Fruit fly (Drosophila melanogaster) whole organism, embryonic: ENCODE results near the gene Sf3b3.

Experiments used
- Abd-B ChIP-seq: fragments of 200-800 bp; sonication (Bioruptor generic); optimal IDR thresholded peaks from 2 replicates; lab custom pipeline; 2018; ENCODE audit warnings: missing biosample characterization, mild to moderate bottlenecking, missing genetic modification characterization, moderate library complexity
- Aef1 ChIP-seq: fragments of 200-800 bp; sonication (Bioruptor generic); IDR thresholded peaks from 3 replicates; pipeline ENCODE4 v1.3.6; 2022; ENCODE audit warnings: missing biosample characterization, missing genetic modification characterization
- CG1024 ChIP-seq: fragments of 200-800 bp; sonication (Bioruptor generic); IDR thresholded peaks from 2 replicates; pipeline ENCODE4 v1.3.6; 2022; ENCODE audit warnings: missing biosample characterization, missing genetic modification characterization
- CG10543 ChIP-seq: fragments of 200-800 bp; sonication (Bioruptor generic); optimal IDR thresholded peaks from 3 replicates; lab custom pipeline; 2017; ENCODE audit warnings: missing biosample characterization, mild to moderate bottlenecking, missing genetic modification characterization, moderate library complexity
- CG11093 ChIP-seq: fragments of 200-800 bp; sonication (Bioruptor generic); IDR thresholded peaks from 3 replicates; pipeline ENCODE4 v1.3.6; 2022; ENCODE audit warnings: missing biosample characterization, missing genetic modification characterization
- CG11398 ChIP-seq: fragments of 200-800 bp; sonication (Bioruptor generic); optimal IDR thresholded peaks from 2 replicates; lab custom pipeline; 2016; ENCODE audit warnings: missing biosample characterization, missing genetic modification characterization
- CG15073 ChIP-seq: fragments of 200-800 bp; sonication (Bioruptor generic); optimal IDR thresholded peaks from 2 replicates; lab custom pipeline; 2016; ENCODE audit warnings: missing biosample characterization, missing genetic modification characterization
- CG17328 ChIP-seq: fragments of 200-800 bp; sonication (Bioruptor generic); IDR thresholded peaks from 2 replicates; pipeline ENCODE4 v1.3.6; 2022; ENCODE audit warnings: missing biosample characterization, missing genetic modification characterization
- CG17912 ChIP-seq: fragments of 200-800 bp; sonication (Bioruptor generic); optimal IDR thresholded peaks from 2 replicates; lab custom pipeline; 2018; ENCODE audit warnings: missing biosample characterization, mild to moderate bottlenecking, missing genetic modification characterization
- CG1832 ChIP-seq: fragments of 200-800 bp; sonication (Bioruptor generic); optimal IDR thresholded peaks from 2 replicates; lab custom pipeline; 2017; ENCODE audit warnings: missing biosample characterization, mild to moderate bottlenecking, missing genetic modification characterization, inconsistent platforms
- CG18476 ChIP-seq: fragments of 200-800 bp; sonication (Bioruptor generic); optimal IDR thresholded peaks from 2 replicates; lab custom pipeline; 2016; ENCODE audit warnings: missing biosample characterization, mild to moderate bottlenecking, missing genetic modification characterization
- CG2129 ChIP-seq: fragments of 200-800 bp; sonication (Bioruptor generic); IDR thresholded peaks from 2 replicates; pipeline ENCODE4 v1.3.6; 2022; ENCODE audit warnings: missing biosample characterization, missing genetic modification characterization; ENCODE audit not compliant: partially characterized antibody
- CG2875 ChIP-seq: fragments of 200-800 bp; sonication (Bioruptor generic); optimal IDR thresholded peaks from 2 replicates; lab custom pipeline; 2017; ENCODE audit warnings: missing biosample characterization, mild to moderate bottlenecking, missing genetic modification characterization, missing genetic modification reagents
- CG30431 ChIP-seq: fragments of 200-800 bp; sonication (Bioruptor generic); optimal IDR thresholded peaks from 2 replicates; lab custom pipeline; 2017; ENCODE audit warnings: missing biosample characterization, missing genetic modification characterization
- CG33557 ChIP-seq: fragments of 200-800 bp; sonication (Bioruptor generic); optimal IDR thresholded peaks from 2 replicates; lab custom pipeline; 2019; ENCODE audit warnings: missing biosample characterization, mild to moderate bottlenecking, missing genetic modification characterization, moderate library complexity
- CG3726 ChIP-seq: fragments of 200-800 bp; sonication (Bioruptor generic); IDR thresholded peaks from 3 replicates; pipeline ENCODE4, ENCODE4 v1.3.6; 2022; ENCODE audit warnings: missing biosample characterization, missing genetic modification characterization
- CG5245 ChIP-seq: fragments of 200-800 bp; sonication (Bioruptor generic); optimal IDR thresholded peaks from 3 replicates; lab custom pipeline; 2016; ENCODE audit warnings: missing biosample characterization, missing genetic modification characterization
- CG6175 ChIP-seq: fragments of 200-800 bp; sonication (Bioruptor generic); IDR thresholded peaks from 3 replicates; pipeline ENCODE4 v1.3.6; 2022; ENCODE audit warnings: missing biosample characterization, missing genetic modification characterization
- CG9437 ChIP-seq: fragments of 200-800 bp; sonication (Bioruptor generic); optimal IDR thresholded peaks from 2 replicates; lab custom pipeline; 2018; ENCODE audit warnings: missing biosample characterization, mild to moderate bottlenecking, missing genetic modification characterization
- CG9727 ChIP-seq: fragments of 200-800 bp; sonication (Bioruptor generic); optimal IDR thresholded peaks from 3 replicates; lab custom pipeline; 2017; ENCODE audit warnings: missing biosample characterization, mild to moderate bottlenecking, missing genetic modification characterization
- Doc2 ChIP-seq: fragments of 200-800 bp; sonication (Bioruptor generic); IDR thresholded peaks from 2 replicates; pipeline ENCODE4 v1.3.6; 2022; ENCODE audit warnings: missing biosample characterization, missing genetic modification characterization
- Dref ChIP-seq: fragments of 200-800 bp; sonication (Bioruptor generic); IDR thresholded peaks from 2 replicates; pipeline ENCODE4 v1.3.6; 2022; ENCODE audit warnings: missing biosample characterization, missing genetic modification characterization
- Ets65A ChIP-seq: fragments of 200-800 bp; sonication (Bioruptor generic); peaks from one replicate; lab custom pipeline; 2016; ENCODE audit warnings: missing biosample characterization, missing genetic modification characterization
- H2.0 ChIP-seq: fragments of 200-800 bp; sonication (Bioruptor generic); IDR thresholded peaks from 2 replicates; pipeline ENCODE4 v1.3.6; 2022; ENCODE audit warnings: missing biosample characterization, missing genetic modification characterization
- HLH54F ChIP-seq: fragments of 200-800 bp; sonication (Bioruptor generic); optimal IDR thresholded peaks from 3 replicates; lab custom pipeline; 2016; ENCODE audit warnings: missing biosample characterization, missing genetic modification characterization
- HmgD ChIP-seq: fragments of 200-800 bp; sonication (Bioruptor generic); optimal IDR thresholded peaks from 3 replicates; lab custom pipeline; 2016; ENCODE audit warnings: missing biosample characterization, missing genetic modification characterization
- Hmr ChIP-seq: fragments of 200-800 bp; sonication (Bioruptor generic); optimal IDR thresholded peaks from 3 replicates; lab custom pipeline; 2017; ENCODE audit warnings: mild to moderate bottlenecking, missing biosample characterization, missing genetic modification reagents, missing genetic modification characterization
- Hr3 ChIP-seq: fragments of 200-800 bp; sonication (Bioruptor generic); optimal IDR thresholded peaks from 3 replicates; lab custom pipeline; 2016; ENCODE audit warnings: missing biosample characterization, missing genetic modification characterization
- Lim3 ChIP-seq: fragments of 200-800 bp; sonication (Bioruptor generic); IDR thresholded peaks from 2 replicates; pipeline ENCODE4 v1.3.6; 2022; ENCODE audit warnings: missing biosample characterization, missing genetic modification characterization
- Med ChIP-seq: fragments of 200-800 bp; sonication (Bioruptor generic); peaks from one replicate; lab custom pipeline; 2016; ENCODE audit warnings: missing biosample characterization, missing genetic modification characterization, mild to moderate bottlenecking, inconsistent platforms, moderate library complexity
- Rx ChIP-seq: fragments of 200-800 bp; sonication (Bioruptor generic); IDR thresholded peaks from 2 replicates; pipeline ENCODE4 v1.3.6; 2022; ENCODE audit warnings: missing biosample characterization, missing genetic modification characterization
- ara ChIP-seq: fragments of 200-800 bp; sonication (Bioruptor generic); IDR thresholded peaks from 2 replicates; pipeline ENCODE4 v1.3.6; 2022; ENCODE audit warnings: missing biosample characterization, missing genetic modification characterization
- bab2 ChIP-seq: fragments of 200-800 bp; sonication (Bioruptor generic); optimal IDR thresholded peaks from 2 replicates; lab custom pipeline; 2016; ENCODE audit warnings: missing biosample characterization, missing genetic modification characterization
- chif ChIP-seq, 2 experiments: fragments of 200-800 bp; sonication (Bioruptor generic); optimal IDR thresholded peaks; 3 replicates each; lab custom pipeline; 2016; ENCODE audit warnings: missing biosample characterization in 2 of 2, missing genetic modification characterization in 2 of 2
- ci ChIP-seq: fragments of 200-800 bp; sonication (Bioruptor generic); IDR thresholded peaks from 3 replicates; pipeline ENCODE4 v1.3.6; 2022; ENCODE audit warnings: missing biosample characterization, missing genetic modification characterization
- croc ChIP-seq: fragments of 200-800 bp; sonication (Bioruptor generic); conservative IDR thresholded peaks from 3 replicates; pipeline ENCODE4 v1.3.6; 2022; ENCODE audit warnings: missing biosample characterization, missing genetic modification characterization
- en ChIP-seq: fragments of 200-800 bp; sonication (Bioruptor generic); optimal IDR thresholded peaks from 2 replicates; lab custom pipeline; 2016; ENCODE audit warnings: missing biosample characterization, missing genetic modification characterization
- grau ChIP-seq: fragments of 200-800 bp; optimal IDR thresholded peaks from 3 replicates; lab custom pipeline; 2019; ENCODE audit warnings: missing biosample characterization, mild to moderate bottlenecking, missing genetic modification characterization, moderate library complexity
- gsb-n ChIP-seq: fragments of 200-800 bp; sonication (Bioruptor generic); optimal IDR thresholded peaks from 3 replicates; lab custom pipeline; 2018; ENCODE audit warnings: missing biosample characterization, mild to moderate bottlenecking, missing genetic modification characterization
- hkb ChIP-seq, 2 experiments: fragments of 200-800 bp in 1 of 2; fragments of >200 bp in 1 of 2; sonication (Bioruptor generic) in 1 of 2; IDR thresholded peaks in 1 of 2; optimal IDR thresholded peaks in 1 of 2; 2 replicates each; pipeline versions ENCODE4 v1.3.6 to Lab custom; 2017 to 2022; ENCODE audit warnings: missing biosample characterization in 1 of 2, missing genetic modification characterization in 1 of 2
- insv ChIP-seq, 2 experiments: fragments of 200-800 bp; sonication (Bioruptor generic); optimal IDR thresholded peaks; 3 replicates each; lab custom pipeline; 2016 to 2018; ENCODE audit warnings: missing biosample characterization in 2 of 2, missing genetic modification characterization in 2 of 2
- jigr1 ChIP-seq: fragments of 200-800 bp; sonication (Bioruptor generic); IDR thresholded peaks from 3 replicates; pipeline ENCODE4 v1.3.6; 2022; ENCODE audit warnings: missing biosample characterization, missing genetic modification characterization
- pan ChIP-seq, 4 experiments: fragments of >200 bp in 3 of 4; fragments of 200-800 bp in 1 of 4; sonication (Bioruptor generic) in 1 of 4; optimal IDR thresholded peaks in 3 of 4; IDR thresholded peaks in 1 of 4; 2 replicates each; pipeline versions ENCODE4 v1.3.6 to Lab custom; 2017 to 2022; ENCODE audit warnings: missing biosample characterization in 2 of 4, missing genetic modification characterization in 2 of 4, mixed read lengths in 1 of 4
- repo ChIP-seq: fragments of 200-800 bp; sonication (Bioruptor generic); optimal IDR thresholded peaks from 2 replicates; lab custom pipeline; 2016; ENCODE audit warnings: missing biosample characterization, missing genetic modification characterization
- sc ChIP-seq, 3 experiments: fragments of >200 bp in 2 of 3; fragments of 200-800 bp in 1 of 3; sonication (Bioruptor generic) in 1 of 3; optimal IDR thresholded peaks; 2 replicates in 2 of 3; 3 replicates in 1 of 3; lab custom pipeline; 2017; ENCODE audit warnings: mild to moderate bottlenecking in 1 of 3, missing biosample characterization in 1 of 3, missing genetic modification characterization in 1 of 3, missing genetic modification reagents in 1 of 3
- sug ChIP-seq: fragments of 200-800 bp; optimal IDR thresholded peaks from 2 replicates; lab custom pipeline; 2019; ENCODE audit warnings: missing biosample characterization, mild to moderate bottlenecking, missing genetic modification characterization, moderate library complexity
- tna ChIP-seq: fragments of 200-800 bp; sonication (Bioruptor generic); IDR thresholded peaks from 2 replicates; pipeline ENCODE4 v1.3.6; 2022; ENCODE audit warnings: missing biosample characterization, missing genetic modification characterization; ENCODE audit not compliant: partially characterized antibody
- vvl ChIP-seq: fragments of 200-800 bp; sonication (Bioruptor generic); IDR thresholded peaks from 2 replicates; pipeline ENCODE4 v1.3.6; 2022; ENCODE audit warnings: missing biosample characterization, missing genetic modification characterization
- yki ChIP-seq: fragments of >200 bp; optimal IDR thresholded peaks from 3 replicates; lab custom pipeline; 2018
- zen2 ChIP-seq: fragments of 200-800 bp; sonication (Bioruptor generic); IDR thresholded peaks from 3 replicates; pipeline ENCODE4 v1.3.6; 2022; ENCODE audit warnings: missing biosample characterization, missing genetic modification characterization; ENCODE audit not compliant: partially characterized antibody

The Sf3b3 gene

dm6 chr3L:851061-851460 is 17.9 kb upstream of the Sf3b3 start, which contains the start of gene Dci (continued):
- TF ChIP-seq CG10543 (GFP tag; lab: Kevin White, UChicago), result no peak
- no peak for TF ChIP-seq pan (optimal IDR thresholded peaks at IDR 0.05; lab: Kevin White, UChicago)
- TF ChIP-seq pan (GFP tag; optimal IDR thresholded peaks at IDR 0.05 in 1 of 2, IDR thresholded peaks at IDR 0.05 in 1 of 2), result peak in 1 of 2 experiments; percentile 84
- TF ChIP-seq insv (GFP tag; optimal IDR thresholded peaks at IDR 0.05; lab: Kevin White, UChicago), result peak in 1 of 2 experiments; percentile 64
- peak; percentile 47 for TF ChIP-seq Dref (GFP tag; lab: Robert Waterston, UW)
- TF ChIP-seq sc (optimal IDR thresholded peaks at IDR 0.05; lab: Kevin White, UChicago), result no peak
- peak; percentile 26 for TF ChIP-seq sc (GFP tag; optimal IDR thresholded peaks at IDR 0.05; lab: Kevin White, UChicago)
- peak; percentile 76 for TF ChIP-seq HLH54F
- peak; percentile 99 for TF ChIP-seq Ets65A
- peak; percentile 16 for TF ChIP-seq CG2875 (GFP tag; lab: Kevin White, UChicago)
- no peak for TF ChIP-seq sug (tag; lab: Kevin White, UChicago)
- no peak for TF ChIP-seq CG33557
- peak; percentile 87 for TF ChIP-seq Aef1 (GFP tag; lab: Robert Waterston, UW)
- peak; percentile 79 for TF ChIP-seq CG9727 (GFP tag; lab: Kevin White, UChicago)
- TF ChIP-seq CG11398, result peak; percentile 41
- TF ChIP-seq CG3726 (GFP tag; lab: Robert Waterston, UW), result peak; percentile 57; the same call in 2 of the 3 replicates
- TF ChIP-seq CG17328 (GFP tag; lab: Robert Waterston, UW), result peak; percentile 72
- TF ChIP-seq H2.0, result peak; percentile 86
- no peak for TF ChIP-seq CG15073 (GFP tag; lab: Kevin White, UChicago)
- TF ChIP-seq CG9437 (GFP tag; lab: Kevin White, UChicago), result peak; percentile 19
- TF ChIP-seq vvl, result peak; percentile 82
- TF ChIP-seq Hmr (GFP tag; lab: Kevin White, UChicago), result peak; percentile 64
- peak; percentile 69; the same call in 2 of the 3 replicates for TF ChIP-seq CG11093
- TF ChIP-seq yki, result no peak
- TF ChIP-seq ara (GFP tag; lab: Robert Waterston, UW), result 0 out of 2 replicates have a peak, but pooled peaks have one; percentile 4
- peak; percentile 49 for TF ChIP-seq CG30431
- peak; percentile 63 for TF ChIP-seq hkb (optimal IDR thresholded peaks at IDR 0.05; lab: Kevin White, UChicago)
- peak; percentile 74 for TF ChIP-seq hkb (GFP tag; IDR thresholded peaks at IDR 0.05; lab: Robert Waterston, UW)
- no peak for TF ChIP-seq Doc2
- peak; percentile 50 for TF ChIP-seq repo (GFP tag; lab: Kevin White, UChicago)
- no peak for TF ChIP-seq CG18476 (GFP tag; lab: Kevin White, UChicago)
- TF ChIP-seq HmgD (GFP tag; lab: Kevin White, UChicago), result peak; percentile 29
- TF ChIP-seq Rx, result peak; percentile 78
- peak; percentile 97 for TF ChIP-seq Med
- peak; percentile 39; the same call in 1 of the 3 replicates for TF ChIP-seq zen2 (GFP tag; lab: Robert Waterston, UW)
- TF ChIP-seq Hr3 (GFP tag; lab: Kevin White, UChicago), result peak; percentile 76
- TF ChIP-seq CG17912 (GFP tag; lab: Kevin White, UChicago), result no peak
- peak; percentile 48; the same call in 1 of the 3 replicates for TF ChIP-seq jigr1 (GFP tag; lab: Robert Waterston, UW)
- TF ChIP-seq Lim3 (GFP tag; lab: Robert Waterston, UW), result no peak
- TF ChIP-seq tna, result peak; percentile 65; the same call in 1 of the 2 replicates
- TF ChIP-seq chif (GFP tag; optimal IDR thresholded peaks at IDR 0.05; lab: Kevin White, UChicago), result peak; percentile 72 to 73
- TF ChIP-seq CG1024 (GFP tag; lab: Robert Waterston, UW), result peak; percentile 38; the same call in 1 of the 2 replicates
- peak; percentile 78 for TF ChIP-seq bab2 (GFP tag; lab: Kevin White, UChicago)
- no peak; the same call in 1 of the 3 replicates for TF ChIP-seq croc
- no peak for TF ChIP-seq CG1832 (GFP tag; lab: Kevin White, UChicago)
- TF ChIP-seq CG5245 (GFP tag; lab: Kevin White, UChicago), result no peak
- TF ChIP-seq CG6175, result no peak
- TF ChIP-seq CG2129, result peak; percentile 82
- TF ChIP-seq gsb-n (tag; lab: Kevin White, UChicago), result no peak
- peak; percentile 71 for TF ChIP-seq grau (tag; lab: Kevin White, UChicago)
- TF ChIP-seq ci (GFP tag; lab: Robert Waterston, UW), result peak; percentile 81
- TF ChIP-seq en (GFP tag; lab: Kevin White, UChicago), result no peak
- peak; percentile 86 for TF ChIP-seq Abd-B
